Fruit fly (Drosophila melanogaster): ENCODE measurements around the gene CG33654.

Gene CG33654

DNA sequence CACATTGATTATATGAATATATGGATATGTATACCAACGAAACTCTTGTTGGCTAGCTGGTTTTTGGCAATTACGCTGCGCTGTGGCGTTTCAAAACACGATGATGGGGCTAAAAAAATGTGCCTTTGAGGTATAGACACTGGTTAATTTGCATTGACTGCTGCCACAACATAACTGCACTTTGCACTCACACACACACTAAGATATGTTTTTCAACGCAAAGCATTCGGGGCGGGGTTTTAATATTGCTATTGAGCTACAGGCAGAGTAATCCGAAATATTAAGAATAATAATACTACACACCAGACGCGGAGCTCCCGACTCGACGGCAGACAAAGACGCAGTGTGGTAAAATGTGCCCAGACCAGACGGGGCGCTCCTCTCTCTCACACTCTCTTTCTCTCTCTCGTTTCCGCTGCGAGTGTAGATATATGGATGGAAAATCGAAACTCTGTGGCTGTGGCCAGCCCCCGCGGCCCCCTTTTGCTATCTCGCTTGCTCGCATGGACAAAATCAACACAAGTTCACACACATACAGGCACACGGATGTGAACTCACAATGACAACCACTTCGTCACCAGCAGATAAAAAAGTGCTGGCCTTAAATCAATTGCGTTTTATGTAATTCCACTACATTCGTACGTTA lies 31.9 kb downstream of the CG33654 start:
- TF ChIP-seq h (optimal IDR thresholded peaks at IDR 0.05) (no peak), insv (optimal IDR thresholded peaks at IDR 0.05) (peak; percentile 82)

DNA sequence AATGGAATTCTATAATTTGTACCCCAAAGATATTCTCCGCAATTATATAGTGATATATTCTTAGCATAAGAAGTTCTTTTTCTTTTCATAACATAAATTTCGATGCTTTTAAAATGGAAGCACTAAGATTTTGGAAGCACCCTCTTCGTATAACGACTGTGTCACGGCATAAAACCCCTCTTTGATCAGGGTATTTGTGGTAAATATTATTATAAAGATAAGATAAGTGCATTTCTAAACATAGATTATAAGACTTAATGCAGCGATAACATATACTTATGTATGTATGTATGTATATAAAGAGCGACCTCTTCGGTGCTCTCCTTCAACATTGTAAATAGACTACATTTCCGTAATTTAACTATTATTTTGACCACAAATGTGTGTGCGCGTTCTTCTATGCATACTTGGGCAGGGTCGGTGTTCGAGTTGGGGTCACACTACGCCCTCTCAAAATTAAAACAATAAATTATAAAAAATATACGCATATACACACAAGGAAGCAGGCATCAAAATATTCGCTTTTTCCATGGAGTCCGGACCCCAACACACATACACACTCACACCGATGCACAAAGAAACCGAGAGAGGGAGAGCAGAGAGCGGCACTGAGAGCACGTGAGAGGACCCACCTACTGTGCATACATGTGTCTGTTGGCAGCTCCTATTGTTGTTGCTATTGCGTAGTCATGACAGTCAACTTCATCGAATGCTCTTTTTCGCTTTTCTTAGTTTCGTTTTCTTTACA lies 32.6 kb downstream of the CG33654 start:
- TF ChIP-seq Sin3A (optimal IDR thresholded peaks at IDR 0.05) (no peak), insv (optimal IDR thresholded peaks at IDR 0.05) (no peak), Myc (optimal IDR thresholded peaks at IDR 0.05) (no peak), psq (optimal IDR thresholded peaks at IDR 0.05) (no peak)

dm6 chr3R:9548769-9549168 lies 34.3 kb downstream of the CG33654 start:
- no peak for TF ChIP-seq insv (optimal IDR thresholded peaks at IDR 0.05)
- TF ChIP-seq h (optimal IDR thresholded peaks at IDR 0.05): no peak
- no peak for TF ChIP-seq Sin3A (optimal IDR thresholded peaks at IDR 0.05)
- TF ChIP-seq psq (optimal IDR thresholded peaks at IDR 0.05): no peak
- TF ChIP-seq Myc (optimal IDR thresholded peaks at IDR 0.05): no peak
- TF ChIP-seq ttk (optimal IDR thresholded peaks at IDR 0.05): no peak

DNA sequence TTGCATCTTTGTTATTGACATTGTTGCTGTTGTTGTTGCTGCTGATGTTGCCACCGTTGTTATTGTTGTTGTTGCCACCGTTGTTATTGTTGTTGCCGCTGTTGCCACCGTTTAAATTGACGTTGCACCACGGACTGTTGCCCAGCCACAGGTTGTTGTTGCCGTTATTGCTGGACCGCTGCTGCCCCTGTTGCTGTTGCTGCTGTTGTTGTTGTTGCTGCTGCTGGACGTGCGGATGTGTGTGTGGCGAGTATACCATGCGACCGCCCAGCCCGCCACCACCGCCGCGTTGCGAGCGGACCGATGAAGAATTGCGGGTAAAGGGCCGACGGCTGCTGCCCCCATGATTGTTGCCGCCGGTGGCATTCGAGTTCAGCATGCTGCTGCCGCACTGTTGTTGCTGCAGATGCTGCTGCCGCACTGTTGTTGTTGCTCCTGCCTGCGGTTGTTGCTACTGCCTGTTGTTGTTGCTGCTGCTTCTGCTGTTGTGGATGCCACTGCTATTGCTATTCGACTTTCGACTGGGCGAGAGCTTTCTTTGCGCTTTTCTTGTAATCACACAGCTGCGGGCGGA lies 36.1 kb downstream of the CG33654 start:
- TF ChIP-seq Myc (optimal IDR thresholded peaks at IDR 0.05): no peak

dm6 chr3R:9543495-9544180 lies 39.4 kb downstream of the CG33654 start:
- no peak for TF ChIP-seq Sin3A (optimal IDR thresholded peaks at IDR 0.05)
- no peak for TF ChIP-seq ttk (optimal IDR thresholded peaks at IDR 0.05)
- TF ChIP-seq psq (optimal IDR thresholded peaks at IDR 0.05): no peak
- TF ChIP-seq insv (optimal IDR thresholded peaks at IDR 0.05): no peak
- TF ChIP-seq h (optimal IDR thresholded peaks at IDR 0.05): no peak
- TF ChIP-seq Myc (optimal IDR thresholded peaks at IDR 0.05): no peak

DNA sequence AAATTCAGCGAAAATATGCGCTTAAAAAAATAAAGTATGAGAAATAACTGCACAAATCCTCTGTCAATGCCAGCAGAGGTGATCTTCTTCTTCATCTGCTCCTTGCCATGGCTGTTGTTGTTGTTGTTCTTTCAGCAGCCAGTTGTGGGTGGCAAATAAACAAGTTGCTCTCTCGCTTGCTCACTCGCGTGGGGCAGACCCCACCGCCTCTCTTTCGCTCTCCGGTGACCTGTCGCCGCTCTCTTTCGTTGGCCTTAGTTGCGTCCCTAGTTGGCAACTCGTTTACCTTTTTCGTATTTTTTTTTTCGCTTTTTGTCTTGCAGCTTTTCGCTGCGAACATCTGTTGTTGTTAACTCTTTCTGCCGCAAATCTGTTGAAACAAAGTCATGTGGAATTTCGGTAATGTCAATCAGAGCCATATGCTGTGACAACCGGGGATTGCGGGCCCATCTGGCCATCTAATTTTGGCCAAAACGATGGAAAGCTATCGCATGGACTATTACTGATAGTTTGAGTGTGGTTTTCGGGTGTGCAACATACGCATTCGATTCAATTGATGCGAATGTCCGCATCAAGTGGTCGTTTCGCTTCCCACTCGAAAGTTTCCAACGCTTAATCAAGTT lies 48.3 kb downstream of the CG33654 start:
- TF ChIP-seq psq (optimal IDR thresholded peaks at IDR 0.05): no peak
- TF ChIP-seq h (optimal IDR thresholded peaks at IDR 0.05): no peak
- no peak for TF ChIP-seq insv (optimal IDR thresholded peaks at IDR 0.05)
- TF ChIP-seq Sin3A (optimal IDR thresholded peaks at IDR 0.05): no peak
- no peak for TF ChIP-seq Myc (optimal IDR thresholded peaks at IDR 0.05)
- TF ChIP-seq ttk (optimal IDR thresholded peaks at IDR 0.05): no peak

DNA sequence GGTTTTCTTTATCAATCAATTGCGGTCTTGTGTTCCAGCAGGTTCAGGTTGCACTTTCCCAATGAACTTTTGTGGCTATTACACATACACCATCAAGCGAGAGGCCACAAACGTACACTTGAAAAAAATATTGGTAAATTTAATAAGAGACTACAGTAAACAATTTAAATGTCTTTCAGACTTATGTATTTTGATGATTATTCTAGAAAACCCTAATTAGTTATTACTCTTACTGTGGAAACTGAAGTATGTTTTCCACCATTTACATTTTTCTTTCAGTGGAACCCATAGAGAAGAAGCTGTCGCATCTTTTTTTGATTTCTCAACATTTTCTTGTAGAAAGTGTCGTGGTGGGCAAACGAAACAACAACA lies 48.9 kb downstream of the CG33654 start:
- TF ChIP-seq Myc (optimal IDR thresholded peaks at IDR 0.05): no peak
- TF ChIP-seq Sin3A (optimal IDR thresholded peaks at IDR 0.05): no peak
- no peak for TF ChIP-seq psq (optimal IDR thresholded peaks at IDR 0.05)
- no peak for TF ChIP-seq ttk (optimal IDR thresholded peaks at IDR 0.05)
- TF ChIP-seq h (optimal IDR thresholded peaks at IDR 0.05): no peak
- TF ChIP-seq insv (optimal IDR thresholded peaks at IDR 0.05): no peak

DNA sequence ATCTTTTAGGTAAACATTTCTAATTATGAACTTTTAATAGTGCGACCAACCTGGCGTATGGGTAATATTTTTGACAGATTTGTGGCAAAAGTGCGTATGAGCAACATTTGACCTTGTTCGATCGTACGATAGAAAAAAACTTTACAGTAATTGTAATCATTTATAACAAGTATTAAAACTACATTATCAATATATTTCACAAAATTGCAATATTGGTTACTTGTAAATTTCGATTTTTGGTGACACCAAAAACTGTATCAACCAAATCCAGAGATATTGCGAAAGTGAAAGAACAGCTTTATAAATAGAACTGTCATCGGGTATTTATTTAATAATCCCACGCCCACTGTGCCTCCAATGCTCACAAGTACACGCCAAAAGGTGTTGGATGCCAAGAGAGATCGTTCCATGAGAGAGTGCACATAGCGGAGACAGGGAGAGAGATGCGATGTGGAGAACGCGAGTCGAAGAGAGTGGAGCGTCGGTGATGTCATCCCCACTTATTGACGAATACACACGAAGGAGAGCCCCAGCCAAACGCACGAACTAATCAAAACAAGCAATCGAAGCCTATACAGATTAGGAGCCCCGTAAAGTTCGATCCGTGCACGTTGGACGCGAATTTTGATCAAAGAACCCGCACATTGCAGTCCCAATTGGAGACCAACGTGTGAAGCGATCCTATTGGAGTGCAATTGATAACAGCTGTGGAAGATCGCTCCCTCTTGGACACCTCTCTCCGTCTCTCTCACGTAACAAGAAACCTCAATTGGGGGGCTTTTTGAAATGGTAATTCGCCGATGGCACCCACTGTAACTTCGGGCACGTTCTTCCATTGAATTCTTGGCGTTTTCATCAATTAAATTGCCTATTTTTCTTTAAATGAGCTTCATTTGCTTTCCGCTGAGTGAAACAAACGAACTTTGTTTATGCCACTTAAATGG lies 49.6 kb downstream of the CG33654 start:
- TF ChIP-seq ttk (optimal IDR thresholded peaks at IDR 0.05): no peak
- no peak for TF ChIP-seq Myc (optimal IDR thresholded peaks at IDR 0.05)
- TF ChIP-seq h (optimal IDR thresholded peaks at IDR 0.05): no peak
- TF ChIP-seq Sin3A (optimal IDR thresholded peaks at IDR 0.05): no peak
- TF ChIP-seq psq (optimal IDR thresholded peaks at IDR 0.05): no peak
- no peak for TF ChIP-seq insv (optimal IDR thresholded peaks at IDR 0.05)
